Fruit fly (Drosophila melanogaster): Measurements from ENCODE around the gene CG34376.

The CG34376 gene

dm6 chr3R:22447874-22448254 lies at the start of gene CG34376 (continued):
- TF ChIP-seq CG7987 (GFP tag; optimal IDR thresholded peaks at IDR 0.05) (peak; percentile 49), CG17359 (tag; optimal IDR thresholded peaks at IDR 0.05) (no peak), esg (GFP tag; conservative IDR thresholded peaks at IDR 0.05) (0 out of 2 replicates have a peak, but pooled peaks have one; percentile 7), Hey (tag; optimal IDR thresholded peaks at IDR 0.05) (no peak), exex (tag; optimal IDR thresholded peaks at IDR 0.05) (peak; percentile 72), h (optimal IDR thresholded peaks at IDR 0.05) (no peak), Hr51 (GFP tag; optimal IDR thresholded peaks at IDR 0.05) (peak in 1 of 2 experiments; percentile 22), ken (GFP tag; IDR thresholded peaks at IDR 0.05) (peak; percentile 60; the same call in 2 of the 3 replicates), CG18764 (GFP tag; optimal IDR thresholded peaks at IDR 0.05) (peak; percentile 40), CG10267 (tag; optimal IDR thresholded peaks at IDR 0.05) (peak; percentile 66), ash1 (GFP tag; optimal IDR thresholded peaks at IDR 0.05) (peak; percentile 72), CG31365 (tag; optimal IDR thresholded peaks at IDR 0.05) (no peak), chm (GFP tag; IDR thresholded peaks at IDR 0.05) (no peak), CrebB (tag; optimal IDR thresholded peaks at IDR 0.05) (peak; percentile 40), CG11696 (GFP tag; IDR thresholded peaks at IDR 0.05) (no peak), prd (optimal IDR thresholded peaks at IDR 0.05) (no peak), prd (GFP tag; IDR thresholded peaks at IDR 0.05) (0 out of 3 replicates have a peak, but pooled peaks have one; percentile 4), Six4 (GFP tag; optimal IDR thresholded peaks at IDR 0.05) (no peak), pfk (GFP tag; optimal IDR thresholded peaks at IDR 0.05) (peak; percentile 25), tin (GFP tag; optimal IDR thresholded peaks at IDR 0.05) (no peak), pita (GFP tag; optimal IDR thresholded peaks at IDR 0.05) (no peak), sug (tag; optimal IDR thresholded peaks at IDR 0.05) (peak; percentile 61), CG4424 (GFP tag; optimal IDR thresholded peaks at IDR 0.05) (no peak), CG4730 (GFP tag; IDR thresholded peaks at IDR 0.05) (peak; percentile 58; the same call in 1 of the 2 replicates), gem (tag; optimal IDR thresholded peaks at IDR 0.05) (peak; percentile 55), hb (GFP tag; IDR thresholded peaks at IDR 0.05; ENCODE audit: partially characterized antibody) (no peak), CG6854 (GFP tag; optimal IDR thresholded peaks at IDR 0.05) (no peak), CG7271 (tag; optimal IDR thresholded peaks at IDR 0.05) (no peak), Abd-B (GFP tag; optimal IDR thresholded peaks at IDR 0.05) (peak; percentile 35), fu2 (GFP tag; optimal IDR thresholded peaks at IDR 0.05) (no peak), stwl (tag; optimal IDR thresholded peaks at IDR 0.05) (peak; percentile 64), lilli (GFP tag; optimal IDR thresholded peaks at IDR 0.05) (no peak), lov (optimal IDR thresholded peaks at IDR 0.05) (no peak), lov (GFP tag; IDR thresholded peaks at IDR 0.05) (0 out of 3 replicates have a peak, but pooled peaks have one; percentile 45), schlank (tag; optimal IDR thresholded peaks at IDR 0.05) (peak; percentile 37), CG17385 (GFP tag; optimal IDR thresholded peaks at IDR 0.05) (peak; percentile 13), NFAT (GFP tag; IDR thresholded peaks at IDR 0.05) (peak; percentile 78), slou (GFP tag; optimal IDR thresholded peaks at IDR 0.05) (no peak), CG14050 (GFP tag; IDR thresholded peaks at IDR 0.05) (peak; percentile 59; the same call in 1 of the 3 replicates), ERR (GFP tag; optimal IDR thresholded peaks at IDR 0.05) (peak; percentile 31), Hr78 (GFP tag; optimal IDR thresholded peaks at IDR 0.05) (peak in 1 of 2 experiments; percentile 33), lbe (GFP tag; optimal IDR thresholded peaks at IDR 0.05) (no peak), Optix (GFP tag; IDR thresholded peaks at IDR 0.05) (no peak), HLH3B (GFP tag; IDR thresholded peaks at IDR 0.05) (peak; percentile 23; the same call in 1 of the 2 replicates), CG1832 (GFP tag; optimal IDR thresholded peaks at IDR 0.05) (no peak), tup (GFP tag; optimal IDR thresholded peaks at IDR 0.05) (no peak), ranshi (GFP tag; IDR thresholded peaks at IDR 0.05) (peak; percentile 9; the same call in 1 of the 2 replicates), CG11504 (tag; optimal IDR thresholded peaks at IDR 0.05) (no peak), CG1603 (tag; optimal IDR thresholded peaks at IDR 0.05) (peak; percentile 72), CG10431 (GFP tag; optimal IDR thresholded peaks at IDR 0.05) (peak; percentile 41), CG3726 (GFP tag; IDR thresholded peaks at IDR 0.05) (no peak)
